Worm (Caenorhabditis elegans) whole organism, L1 larva: ENCODE results near the gene Y39A1C.1.

Experiments
- Y116A8C.19 ChIP-seq: sonication (generic microtip); optimal IDR thresholded peaks from 2 replicates; lab custom pipeline; 2016; ENCODE audit warnings: missing compliant biosample characterization, missing genetic modification characterization, borderline replicate concordance
- ceh-82 ChIP-seq, 3 experiments: fragments of 150-350 bp in 1 of 3; sonication (generic microtip) in 2 of 3; optimal IDR thresholded peaks; 2 replicates each; lab custom pipeline; 2014 to 2017; ENCODE audit warnings: missing biosample characterization in 3 of 3, missing genetic modification characterization in 3 of 3
- dpl-1 ChIP-seq, 3 experiments: fragments of 150-350 bp in 2 of 3; sonication (generic microtip) in 1 of 3; optimal IDR thresholded peaks; 2 replicates each; lab custom pipeline; 2014 to 2017; ENCODE audit warnings: missing biosample characterization in 3 of 3, missing genetic modification characterization in 3 of 3, missing genetic modification reagents in 3 of 3
- dsc-1 ChIP-seq: sonication (generic microtip); optimal IDR thresholded peaks from 2 replicates; lab custom pipeline; 2016; ENCODE audit warnings: mild to moderate bottlenecking, missing genetic modification characterization, missing compliant biosample characterization
- efl-1 ChIP-seq, 4 experiments: fragments of 150-350 bp; optimal IDR thresholded peaks in 3 of 4; peaks in 1 of 4; 1 replicate in 1 of 4; 2 replicates in 3 of 4; lab custom pipeline; 2014; ENCODE audit warnings: missing biosample characterization in 2 of 4, missing genetic modification characterization in 2 of 4, missing genetic modification reagents in 2 of 4
- egl-27 ChIP-seq, 2 experiments: fragments of 150-350 bp in 1 of 2; sonication (generic microtip); optimal IDR thresholded peaks; 3 replicates each; lab custom pipeline; 2017 to 2018; ENCODE audit warnings: missing biosample characterization in 2 of 2, missing genetic modification characterization in 2 of 2, missing genetic modification reagents in 2 of 2
- elt-2 ChIP-seq: sonication (generic microtip); optimal IDR thresholded peaks from 2 replicates; lab custom pipeline; 2016; ENCODE audit warnings: missing genetic modification characterization, mild to moderate bottlenecking, inconsistent platforms, missing compliant biosample characterization, missing genetic modification reagents
- ets-5 ChIP-seq: fragments of 200-800 bp; sonication (Bioruptor generic); IDR thresholded peaks from 2 replicates; pipeline ENCODE4 v1.3.6; 2022; ENCODE audit warnings: missing genetic modification characterization, missing compliant biosample characterization
- fkh-8 ChIP-seq: sonication (generic microtip); optimal IDR thresholded peaks from 2 replicates; lab custom pipeline; 2016; ENCODE audit warnings: mild to moderate bottlenecking, missing genetic modification characterization, missing compliant biosample characterization
- lin-13 ChIP-seq: fragments of 150-350 bp; optimal IDR thresholded peaks from 2 replicates; lab custom pipeline; 2014; ENCODE audit warnings: missing biosample characterization, missing genetic modification reagents, missing genetic modification characterization
- lin-39 ChIP-seq: fragments of 150-350 bp; optimal IDR thresholded peaks from 2 replicates; lab custom pipeline; 2014; ENCODE audit warnings: missing biosample characterization, missing genetic modification reagents, missing genetic modification characterization
- lsy-2 ChIP-seq, 2 experiments: fragments of 150-350 bp; optimal IDR thresholded peaks; 2 replicates each; lab custom pipeline; 2014; ENCODE audit warnings: missing biosample characterization in 2 of 2, missing genetic modification characterization in 2 of 2
- mef-2 ChIP-seq: fragments of 150-350 bp; optimal IDR thresholded peaks from 2 replicates; lab custom pipeline; 2014; ENCODE audit warnings: missing biosample characterization, missing genetic modification characterization
- nhr-19 ChIP-seq: fragments of 200-800 bp; sonication (Bioruptor generic); conservative IDR thresholded peaks from 2 replicates; pipeline ENCODE4 v1.3.6; 2022; ENCODE audit warnings: missing genetic modification characterization, missing compliant biosample characterization
- nhr-28 ChIP-seq: fragments of 150-350 bp; optimal IDR thresholded peaks from 2 replicates; lab custom pipeline; 2014; ENCODE audit warnings: missing biosample characterization, missing genetic modification characterization
- nhr-47 ChIP-seq: sonication (generic microtip); optimal IDR thresholded peaks from 2 replicates; lab custom pipeline; 2016; ENCODE audit warnings: mild to moderate bottlenecking, missing genetic modification characterization, moderate library complexity, missing compliant biosample characterization
- nhr-76 ChIP-seq: sonication (generic microtip); optimal IDR thresholded peaks from 2 replicates; lab custom pipeline; 2017; ENCODE audit warnings: missing biosample characterization, missing genetic modification characterization
- rnt-1 ChIP-seq: sonication (generic microtip); optimal IDR thresholded peaks from 2 replicates; lab custom pipeline; 2016; ENCODE audit warnings: mild to moderate bottlenecking, missing genetic modification characterization, moderate library complexity, missing compliant biosample characterization
- skn-1 ChIP-seq: fragments of 150-350 bp; optimal IDR thresholded peaks from 2 replicates; lab custom pipeline; 2014; ENCODE audit warnings: missing biosample characterization, missing genetic modification characterization
- snpc-4 ChIP-seq: fragments of 150-350 bp; optimal IDR thresholded peaks from 2 replicates; lab custom pipeline; 2014; ENCODE audit warnings: missing biosample characterization, missing genetic modification characterization
- sox-4 ChIP-seq: sonication (generic microtip); optimal IDR thresholded peaks from 2 replicates; lab custom pipeline; 2016; ENCODE audit warnings: missing genetic modification characterization, missing compliant biosample characterization
- sptf-1 ChIP-seq: fragments of 150-350 bp; optimal IDR thresholded peaks from 2 replicates; lab custom pipeline; 2014; ENCODE audit warnings: missing biosample characterization, missing genetic modification characterization
- sup-37 ChIP-seq: fragments of 200-800 bp; sonication (Bioruptor generic); optimal IDR thresholded peaks from 2 replicates; lab custom pipeline; 2018; ENCODE audit warnings: mild to moderate bottlenecking, missing genetic modification characterization, missing compliant biosample characterization
- tlp-1 ChIP-seq: fragments of 150-350 bp; optimal IDR thresholded peaks from 2 replicates; lab custom pipeline; 2014; ENCODE audit warnings: missing biosample characterization, missing genetic modification characterization
- unc-30 ChIP-seq: sonication (generic microtip); optimal IDR thresholded peaks from 2 replicates; lab custom pipeline; 2017; ENCODE audit warnings: missing biosample characterization, missing genetic modification characterization
- ztf-4 ChIP-seq: fragments of 150-350 bp; optimal IDR thresholded peaks from 2 replicates; lab custom pipeline; 2014; ENCODE audit warnings: missing biosample characterization, missing genetic modification characterization

Y39A1C.1 gene

DNA sequence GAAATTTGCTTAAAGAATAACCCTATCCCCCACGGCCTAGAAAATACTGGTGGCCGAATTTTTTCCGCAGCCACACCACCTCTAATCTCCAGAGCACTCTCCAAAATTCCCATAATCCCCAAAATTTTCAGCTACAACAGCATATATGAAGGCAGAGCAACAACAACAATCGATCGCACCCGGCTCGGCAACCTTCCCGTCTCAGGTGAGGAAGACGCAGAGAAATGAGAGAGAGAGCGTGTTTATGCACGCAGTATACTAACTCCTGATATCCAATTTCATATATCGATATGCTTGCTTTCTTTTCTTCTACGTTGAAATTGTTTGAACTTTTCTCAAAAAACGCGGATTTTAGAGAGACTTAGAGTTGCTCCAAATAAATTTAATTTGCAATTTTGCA lies 51.1 kb downstream of the Y39A1C.1 start:
- TF ChIP-seq skn-1, result no peak
- TF ChIP-seq rnt-1 (tag; lab: Kevin White, UChicago), result no peak
- no peak for TF ChIP-seq nhr-19 (GFP tag; lab: Robert Waterston, UW)
- peak in 1 of 3 experiments; percentile 17 for TF ChIP-seq ceh-82 (tag; optimal IDR thresholded peaks at IDR 0.05; lab: Kevin White, UChicago)
- TF ChIP-seq lsy-2 (tag; optimal IDR thresholded peaks at IDR 0.05; lab: Kevin White, UChicago), result peak in 1 of 2 experiments; percentile 26
- TF ChIP-seq lin-39 (tag; lab: Kevin White, UChicago), result no peak
- no peak for TF ChIP-seq snpc-4 (tag; lab: Kevin White, UChicago)
- TF ChIP-seq sox-4, result no peak
- TF ChIP-seq nhr-47 (tag; lab: Kevin White, UChicago), result peak; percentile 8
- TF ChIP-seq fkh-8 (tag; lab: Kevin White, UChicago), result peak; percentile 73
- TF ChIP-seq Y116A8C.19, result no peak
- TF ChIP-seq ets-5 (GFP tag; lab: Robert Waterston, UW), result no peak
- TF ChIP-seq unc-30 (tag; lab: Kevin White, UChicago), result no peak
- TF ChIP-seq mef-2 (tag; lab: Kevin White, UChicago), result no peak
- TF ChIP-seq efl-1 (optimal IDR thresholded peaks at IDR 0.05; lab: Kevin White, UChicago), result peak in 1 of 2 experiments; percentile 9
- peak; percentile 27 to 96 for TF ChIP-seq efl-1 (GFP tag; optimal IDR thresholded peaks at IDR 0.05 in 1 of 2; lab: Kevin White, UChicago)
- TF ChIP-seq lin-13 (GFP tag; lab: Kevin White, UChicago), result no peak
- TF ChIP-seq tlp-1 (tag; lab: Kevin White, UChicago), result no peak
- TF ChIP-seq elt-2 (tag; lab: Kevin White, UChicago), result no peak
- TF ChIP-seq sptf-1 (tag; lab: Kevin White, UChicago), result no peak
- TF ChIP-seq dpl-1 (GFP tag; optimal IDR thresholded peaks at IDR 0.05; lab: Kevin White, UChicago), result peak in 2 of 3 experiments; percentile 22 to 48
- TF ChIP-seq dsc-1 (tag; lab: Kevin White, UChicago), result peak; percentile 9
- TF ChIP-seq sup-37 (GFP tag; lab: Kevin White, UChicago), result no peak
- no peak for TF ChIP-seq ztf-4 (tag; lab: Kevin White, UChicago)
- TF ChIP-seq nhr-28 (tag; lab: Kevin White, UChicago), result no peak
- TF ChIP-seq egl-27 (tag; optimal IDR thresholded peaks at IDR 0.05; lab: Kevin White, UChicago), result no peak
- TF ChIP-seq nhr-76 (tag; lab: Kevin White, UChicago), result no peak
